Worm (Caenorhabditis elegans) whole organism, L1 larva: ENCODE results near the gene inx-3.

Experiments
- C04F5.9 ChIP-seq: sonication (generic microtip); optimal IDR thresholded peaks from 2 replicates; lab custom pipeline; 2016; ENCODE audit warnings: missing genetic modification characterization, missing compliant biosample characterization
- aly-2 ChIP-seq: fragments of 150-350 bp; optimal IDR thresholded peaks from 2 replicates; lab custom pipeline; 2014; ENCODE audit warnings: missing biosample characterization, missing genetic modification characterization
- ama-1 ChIP-seq: fragments of 150-350 bp; optimal IDR thresholded peaks from 2 replicates; lab custom pipeline; 2014
- blmp-1 ChIP-seq: fragments of 150-350 bp; optimal IDR thresholded peaks from 2 replicates; lab custom pipeline; 2014; ENCODE audit warnings: missing biosample characterization, missing genetic modification characterization
- ceh-63 ChIP-seq: fragments of 200-800 bp; sonication (Bioruptor generic); optimal IDR thresholded peaks from 2 replicates; lab custom pipeline; 2018; ENCODE audit warnings: mild to moderate bottlenecking, missing genetic modification characterization, missing compliant biosample characterization
- ceh-8 ChIP-seq: fragments of 200-800 bp; sonication (Bioruptor generic); optimal IDR thresholded peaks from 2 replicates; lab custom pipeline; 2018; ENCODE audit warnings: mild to moderate bottlenecking, missing genetic modification characterization, moderate library complexity, missing compliant biosample characterization
- ceh-82 ChIP-seq, 3 experiments: fragments of 150-350 bp in 1 of 3; sonication (generic microtip) in 2 of 3; optimal IDR thresholded peaks; 2 replicates each; lab custom pipeline; 2014 to 2017; ENCODE audit warnings: missing biosample characterization in 3 of 3, missing genetic modification characterization in 3 of 3
- ceh-90 ChIP-seq: sonication (generic microtip); optimal IDR thresholded peaks from 2 replicates; lab custom pipeline; 2016; ENCODE audit warnings: missing genetic modification characterization, missing compliant biosample characterization
- ces-1 ChIP-seq: fragments of 150-350 bp; optimal IDR thresholded peaks from 2 replicates; lab custom pipeline; 2014; ENCODE audit warnings: missing biosample characterization, missing genetic modification reagents, missing genetic modification characterization
- dsc-1 ChIP-seq: sonication (generic microtip); optimal IDR thresholded peaks from 2 replicates; lab custom pipeline; 2016; ENCODE audit warnings: mild to moderate bottlenecking, missing genetic modification characterization, missing compliant biosample characterization
- egl-13 ChIP-seq: sonication (generic microtip); optimal IDR thresholded peaks from 2 replicates; lab custom pipeline; 2016; ENCODE audit warnings: missing genotype, missing genetic modification reagents, missing genetic modification characterization, missing compliant biosample characterization
- egl-27 ChIP-seq, 2 experiments: fragments of 150-350 bp in 1 of 2; sonication (generic microtip); optimal IDR thresholded peaks; 3 replicates each; lab custom pipeline; 2017 to 2018; ENCODE audit warnings: missing biosample characterization in 2 of 2, missing genetic modification characterization in 2 of 2, missing genetic modification reagents in 2 of 2
- elt-2 ChIP-seq: sonication (generic microtip); optimal IDR thresholded peaks from 2 replicates; lab custom pipeline; 2016; ENCODE audit warnings: missing genetic modification characterization, mild to moderate bottlenecking, inconsistent platforms, missing compliant biosample characterization, missing genetic modification reagents
- elt-3 ChIP-seq, 6 experiments: fragments of 150-350 bp in 1 of 6; sonication (generic microtip); optimal IDR thresholded peaks; 2 replicates each; lab custom pipeline; 2017 to 2018; ENCODE audit warnings: missing biosample characterization in 6 of 6, missing genetic modification characterization in 6 of 6, inconsistent platforms in 1 of 6
- fkh-4 ChIP-seq: sonication (generic microtip); optimal IDR thresholded peaks from 2 replicates; lab custom pipeline; 2016; ENCODE audit warnings: missing compliant biosample characterization, missing genetic modification characterization, borderline replicate concordance
- fkh-8 ChIP-seq: sonication (generic microtip); optimal IDR thresholded peaks from 2 replicates; lab custom pipeline; 2016; ENCODE audit warnings: mild to moderate bottlenecking, missing genetic modification characterization, missing compliant biosample characterization
- grh-1 ChIP-seq: fragments of 200-800 bp; sonication (Bioruptor generic); IDR thresholded peaks from 2 replicates; pipeline ENCODE4 v1.3.6; 2022; ENCODE audit warnings: missing genetic modification reagents, missing genetic modification characterization, missing compliant biosample characterization
- irx-1 ChIP-seq: sonication (generic microtip); optimal IDR thresholded peaks from 2 replicates; lab custom pipeline; 2016; ENCODE audit warnings: missing genetic modification characterization, missing compliant biosample characterization
- isw-1 ChIP-seq: fragments of 200-800 bp; sonication (Bioruptor generic); IDR thresholded peaks from 2 replicates; pipeline ENCODE4 v1.3.6; 2022; ENCODE audit warnings: missing genetic modification characterization, missing compliant biosample characterization
- jun-1 ChIP-seq: fragments of 150-350 bp; optimal IDR thresholded peaks from 2 replicates; lab custom pipeline; 2014; ENCODE audit warnings: missing biosample characterization, missing genetic modification reagents, missing genetic modification characterization
- lin-13 ChIP-seq: fragments of 150-350 bp; optimal IDR thresholded peaks from 2 replicates; lab custom pipeline; 2014; ENCODE audit warnings: missing biosample characterization, missing genetic modification reagents, missing genetic modification characterization
- mdl-1 ChIP-seq, 2 experiments: fragments of 150-350 bp; optimal IDR thresholded peaks; 2 replicates each; lab custom pipeline; 2014 to 2017; ENCODE audit warnings: missing biosample characterization in 2 of 2, missing genetic modification characterization in 2 of 2, inconsistent platforms in 1 of 2
- mef-2 ChIP-seq: fragments of 150-350 bp; optimal IDR thresholded peaks from 2 replicates; lab custom pipeline; 2014; ENCODE audit warnings: missing biosample characterization, missing genetic modification characterization
- nhr-20 ChIP-seq: sonication (generic microtip); optimal IDR thresholded peaks from 2 replicates; lab custom pipeline; 2016; ENCODE audit warnings: mild to moderate bottlenecking, missing genetic modification characterization, missing compliant biosample characterization
- nhr-28 ChIP-seq: fragments of 150-350 bp; optimal IDR thresholded peaks from 2 replicates; lab custom pipeline; 2014; ENCODE audit warnings: missing biosample characterization, missing genetic modification characterization
- nhr-47 ChIP-seq: sonication (generic microtip); optimal IDR thresholded peaks from 2 replicates; lab custom pipeline; 2016; ENCODE audit warnings: mild to moderate bottlenecking, missing genetic modification characterization, moderate library complexity, missing compliant biosample characterization
- rnt-1 ChIP-seq: sonication (generic microtip); optimal IDR thresholded peaks from 2 replicates; lab custom pipeline; 2016; ENCODE audit warnings: mild to moderate bottlenecking, missing genetic modification characterization, moderate library complexity, missing compliant biosample characterization
- skn-1 ChIP-seq: fragments of 150-350 bp; optimal IDR thresholded peaks from 2 replicates; lab custom pipeline; 2014; ENCODE audit warnings: missing biosample characterization, missing genetic modification characterization
- sox-4 ChIP-seq: sonication (generic microtip); optimal IDR thresholded peaks from 2 replicates; lab custom pipeline; 2016; ENCODE audit warnings: missing genetic modification characterization, missing compliant biosample characterization
- sup-37 ChIP-seq: fragments of 200-800 bp; sonication (Bioruptor generic); optimal IDR thresholded peaks from 2 replicates; lab custom pipeline; 2018; ENCODE audit warnings: mild to moderate bottlenecking, missing genetic modification characterization, missing compliant biosample characterization
- swsn-7 ChIP-seq: sonication (generic microtip); optimal IDR thresholded peaks from 2 replicates; lab custom pipeline; 2016; ENCODE audit warnings: missing genetic modification characterization, missing compliant biosample characterization
- tbx-2 ChIP-seq: sonication (generic microtip); optimal IDR thresholded peaks from 2 replicates; lab custom pipeline; 2016; ENCODE audit warnings: missing genetic modification characterization, missing compliant biosample characterization
- tlp-1 ChIP-seq: fragments of 150-350 bp; optimal IDR thresholded peaks from 2 replicates; lab custom pipeline; 2014; ENCODE audit warnings: missing biosample characterization, missing genetic modification characterization
- unc-130 ChIP-seq: fragments of 150-350 bp; optimal IDR thresholded peaks from 2 replicates; lab custom pipeline; 2017; ENCODE audit warnings: missing biosample characterization, missing genetic modification characterization, inconsistent platforms
- unc-62 ChIP-seq: fragments of 150-350 bp; optimal IDR thresholded peaks from 2 replicates; lab custom pipeline; 2014; ENCODE audit warnings: missing biosample characterization, missing genetic modification reagents, missing genetic modification characterization
- unc-98 ChIP-seq: fragments of 200-800 bp; sonication (Bioruptor generic); IDR thresholded peaks from 2 replicates; pipeline ENCODE4 v1.3.6; 2022; ENCODE audit warnings: missing genetic modification characterization, missing compliant biosample characterization
- xbp-1 ChIP-seq: sonication (generic microtip); optimal IDR thresholded peaks from 2 replicates; lab custom pipeline; 2016; ENCODE audit warnings: missing genetic modification characterization, missing compliant biosample characterization
- ztf-4 ChIP-seq: fragments of 150-350 bp; optimal IDR thresholded peaks from 2 replicates; lab custom pipeline; 2014; ENCODE audit warnings: missing biosample characterization, missing genetic modification characterization

inx-3 gene

ce11 chrX:6041995-6042481, 46.1 kb downstream of the inx-3 start (continued):
- TF ChIP-seq jun-1 (tag; lab: Kevin White, UChicago) (peak; percentile 76), unc-98 (GFP tag; lab: Robert Waterston, UW) (no peak), ama-1 (no peak), nhr-28 (tag; lab: Kevin White, UChicago) (no peak), elt-3 (tag; optimal IDR thresholded peaks at IDR 0.05; lab: Kevin White, UChicago) (peak; percentile 45 to 89 (median 70)), fkh-4 (no peak), sup-37 (GFP tag; lab: Kevin White, UChicago) (no peak), irx-1 (tag; lab: Kevin White, UChicago) (peak; percentile 25), fkh-8 (no peak), C04F5.9 (tag; lab: Kevin White, UChicago) (no peak), tbx-2 (peak; percentile 82), xbp-1 (tag; lab: Kevin White, UChicago) (peak; percentile 77), mdl-1 (tag; optimal IDR thresholded peaks at IDR 0.05; lab: Kevin White, UChicago) (peak in 1 of 2 experiments; percentile 80), unc-62 (no peak), unc-130 (tag; lab: Kevin White, UChicago) (peak; percentile 85), blmp-1 (tag; lab: Kevin White, UChicago) (peak; percentile 91), aly-2 (tag; lab: Kevin White, UChicago) (no peak), ztf-4 (peak; percentile 23), swsn-7 (peak; percentile 69), lin-13 (GFP tag; lab: Kevin White, UChicago) (peak; percentile 31), skn-1 (tag; lab: Kevin White, UChicago) (peak; percentile 41), ces-1 (GFP tag; lab: Kevin White, UChicago) (no peak), ceh-8 (GFP tag; lab: Kevin White, UChicago) (no peak), ceh-90 (tag; lab: Kevin White, UChicago) (no peak), egl-13 (tag; lab: Kevin White, UChicago) (peak; percentile 12), ceh-82 (tag; optimal IDR thresholded peaks at IDR 0.05; lab: Kevin White, UChicago) (no peak), elt-2 (tag; lab: Kevin White, UChicago) (peak; percentile 78), nhr-47 (peak; percentile 60), grh-1 (GFP tag; lab: Robert Waterston, UW) (peak; percentile 53; the same call in 1 of the 2 replicates), isw-1 (GFP tag; lab: Robert Waterston, UW) (no peak), ceh-63 (GFP tag; lab: Kevin White, UChicago) (no peak), rnt-1 (tag; lab: Kevin White, UChicago) (peak; percentile 75)
- TF ChIP-seq, all 84 proteins: peak for 36

DNA sequence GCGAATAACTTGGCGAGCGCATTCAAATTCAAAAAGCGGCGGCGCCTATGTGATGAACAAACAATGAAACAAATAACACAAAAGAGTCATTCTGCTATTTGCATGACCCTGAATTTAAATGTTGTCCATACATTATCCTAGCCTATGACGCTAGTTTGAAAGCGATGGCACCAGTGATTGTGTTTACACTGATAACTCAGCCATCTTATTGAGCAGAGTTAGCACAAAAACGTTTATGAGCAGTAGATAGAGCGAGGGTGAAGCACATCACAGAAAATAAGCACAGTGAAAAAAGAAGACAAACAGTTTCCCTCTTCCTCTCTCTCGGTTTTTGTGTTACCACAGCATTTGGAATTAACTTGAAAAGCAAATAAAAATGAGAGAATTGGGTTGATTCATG, 47.3 kb downstream of the inx-3 start:
- no peak for TF ChIP-seq nhr-20 (tag; lab: Kevin White, UChicago)
- no peak for TF ChIP-seq dsc-1 (tag; lab: Kevin White, UChicago)
- TF ChIP-seq skn-1 (tag; lab: Kevin White, UChicago), result no peak
- no peak for TF ChIP-seq unc-130 (tag; lab: Kevin White, UChicago)
- no peak for TF ChIP-seq egl-27 (tag; optimal IDR thresholded peaks at IDR 0.05; lab: Kevin White, UChicago)
- TF ChIP-seq unc-62, result no peak
- TF ChIP-seq tlp-1 (tag; lab: Kevin White, UChicago), result no peak
- TF ChIP-seq unc-98 (GFP tag; lab: Robert Waterston, UW), result no peak
- TF ChIP-seq sox-4 (tag; lab: Kevin White, UChicago), result no peak
- no peak for TF ChIP-seq mef-2 (tag; lab: Kevin White, UChicago)
- TF ChIP-seq, all 84 proteins: peak for 0
